Fruit fly (Drosophila melanogaster): ENCODE measurements around the gene CG32797.

dm6 chrX:2452734-2453133 is 27.1 kb upstream of the CG32797 start:
- TF ChIP-seq CG6854 (GFP tag; optimal IDR thresholded peaks at IDR 0.05) (no peak), lz (GFP tag; optimal IDR thresholded peaks at IDR 0.05) (peak; percentile 77), CG32006 (GFP tag; optimal IDR thresholded peaks at IDR 0.05) (peak; percentile 38)

All from whole organism, prepupa.